Worm (Caenorhabditis elegans): Measurements from ENCODE around the gene ztf-9.

DNA sequence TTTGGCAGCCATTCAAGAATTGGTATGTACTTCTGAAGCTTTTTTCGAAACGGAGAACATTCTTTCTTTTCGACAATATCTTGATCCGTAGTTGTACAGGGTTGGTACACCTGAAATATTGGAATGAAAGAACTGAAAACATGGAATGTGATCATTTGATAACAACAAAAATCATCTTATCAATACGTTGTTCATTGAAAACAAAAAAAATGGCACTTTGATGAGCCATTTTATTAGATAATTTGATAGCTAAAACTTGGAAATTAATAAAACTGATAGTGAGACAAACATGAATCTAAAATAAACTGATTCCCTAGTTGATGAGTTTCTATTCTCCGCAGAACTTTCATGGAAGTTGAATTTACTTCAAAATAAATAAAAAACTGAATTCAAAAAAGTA is 19.5 kb downstream of the ztf-9 start:
- TF ChIP-seq unc-62 (GFP tag; optimal IDR thresholded peaks at IDR 0.05), result no peak
- no peak for TF ChIP-seq ceh-83 (GFP tag; optimal IDR thresholded peaks at IDR 0.05)
- no peak for TF ChIP-seq nhr-12 (tag; optimal IDR thresholded peaks at IDR 0.05)
- TF ChIP-seq nhr-237 (tag; optimal IDR thresholded peaks at IDR 0.05), result no peak
- no peak for TF ChIP-seq lsy-2 (tag; optimal IDR thresholded peaks at IDR 0.05)
- no peak for TF ChIP-seq pha-4 (tag; optimal IDR thresholded peaks at IDR 0.05)
- TF ChIP-seq mab-5 (tag; optimal IDR thresholded peaks at IDR 0.05), result no peak
- TF ChIP-seq mls-2 (tag; optimal IDR thresholded peaks at IDR 0.05), result no peak
- TF ChIP-seq tbx-8 (GFP tag; optimal IDR thresholded peaks at IDR 0.05), result no peak
- no peak for TF ChIP-seq nhr-76 (tag; optimal IDR thresholded peaks at IDR 0.05)
- TF ChIP-seq ham-2 (GFP tag; optimal IDR thresholded peaks at IDR 0.05), result no peak
- no peak for TF ChIP-seq mep-1 (tag; optimal IDR thresholded peaks at IDR 0.05)

Data from whole organism, mixed stage, embryonic.